Comparison of ENCODE assay signal across 4 worm cellular contexts in genomic region chrIV:8653592-8653991, ce11.
TF ChIP-seq lines count a peak whose summit lies in the region.

Gene C49C8.5, minus strand, starts transcription at chrIV:8653664.

TF ChIP-seq in whole organism, L1 larva, 84 proteins besides CTCF, POLR2A, EP300 and RAD21:
- TF ChIP-seq lin-35 (GFP tag; optimal IDR thresholded peaks at IDR 0.05; lab: Kevin White, UChicago) (no peak), swsn-7 (tag; optimal IDR thresholded peaks at IDR 0.05; lab: Kevin White, UChicago) (no peak), dpl-1 (GFP tag; optimal IDR thresholded peaks at IDR 0.05; lab: Kevin White, UChicago) (no peak), C04F5.9 (tag; optimal IDR thresholded peaks at IDR 0.05; lab: Kevin White, UChicago) (no peak), dsc-1 (tag; optimal IDR thresholded peaks at IDR 0.05; lab: Kevin White, UChicago) (no peak), elt-2 (tag; optimal IDR thresholded peaks at IDR 0.05; lab: Kevin White, UChicago) (peak; percentile 11)

TF ChIP-seq in whole organism, L2 larva, 48 proteins besides CTCF, POLR2A, EP300 and RAD21:
- TF ChIP-seq nhr-21 (tag; optimal IDR thresholded peaks at IDR 0.05; lab: Kevin White, UChicago) (no peak), fos-1 (tag; optimal IDR thresholded peaks at IDR 0.05; lab: Kevin White, UChicago) (peak; percentile 42)

TF ChIP-seq in whole organism, L3 larva, 47 proteins besides CTCF, POLR2A, EP300 and RAD21:
- TF ChIP-seq nhr-11 (tag; optimal IDR thresholded peaks at IDR 0.05; lab: Kevin White, UChicago) (no peak), jun-1 (tag; optimal IDR thresholded peaks at IDR 0.05; lab: Kevin White, UChicago) (no peak), elt-2 (tag; optimal IDR thresholded peaks at IDR 0.05; lab: Kevin White, UChicago) (peak; percentile 54), fos-1 (tag; optimal IDR thresholded peaks at IDR 0.05; lab: Kevin White, UChicago) (no peak), daf-12 (tag; optimal IDR thresholded peaks at IDR 0.05; lab: Kevin White, UChicago) (no peak), eor-1 (tag; optimal IDR thresholded peaks at IDR 0.05; lab: Kevin White, UChicago) (no peak), nhr-12 (tag; optimal IDR thresholded peaks at IDR 0.05; lab: Kevin White, UChicago) (no peak), fkh-2 (tag; optimal IDR thresholded peaks at IDR 0.05; lab: Kevin White, UChicago) (no peak), nhr-25 (tag; optimal IDR thresholded peaks at IDR 0.05; lab: Kevin White, UChicago) (no peak), ztf-11 (tag; optimal IDR thresholded peaks at IDR 0.05; lab: Kevin White, UChicago) (no peak), nhr-76 (tag; optimal IDR thresholded peaks at IDR 0.05; lab: Kevin White, UChicago) (no peak), ztf-4 (tag; optimal IDR thresholded peaks at IDR 0.05; lab: Kevin White, UChicago) (no peak), nhr-237 (tag; optimal IDR thresholded peaks at IDR 0.05; lab: Kevin White, UChicago) (no peak), pqm-1 (tag; optimal IDR thresholded peaks at IDR 0.05; lab: Kevin White, UChicago) (peak; percentile 20)
TF ChIP-seq in whole organism, L3 larva: peak in this region for 2.

TF ChIP-seq in whole organism, L4 larva, 104 proteins besides CTCF, POLR2A, EP300 and RAD21:
- no peak for TF ChIP-seq F44E2.7 (GFP tag; IDR thresholded peaks at IDR 0.05; lab: Robert Waterston, UW)
- peak; percentile 10 for TF ChIP-seq dve-1 (tag; optimal IDR thresholded peaks at IDR 0.05; lab: Kevin White, UChicago; ENCODE audit: insufficient read depth)
- TF ChIP-seq ztf-7 (tag; optimal IDR thresholded peaks at IDR 0.05; lab: Kevin White, UChicago) = no peak
- TF ChIP-seq zag-1 (tag; optimal IDR thresholded peaks at IDR 0.05; lab: Kevin White, UChicago) = no peak
- TF ChIP-seq R02D3.7 (tag; optimal IDR thresholded peaks at IDR 0.05; lab: Kevin White, UChicago) = no peak
- TF ChIP-seq dmd-9 (GFP tag; IDR thresholded peaks at IDR 0.05; lab: Robert Waterston, UW) = no peak
- TF ChIP-seq vab-7 (GFP tag; IDR thresholded peaks at IDR 0.05; lab: Robert Waterston, UW) = no peak
- TF ChIP-seq ceh-44 (GFP tag; IDR thresholded peaks at IDR 0.05; lab: Robert Waterston, UW) = no peak
- no peak for TF ChIP-seq mdl-1 (tag; optimal IDR thresholded peaks at IDR 0.05; lab: Kevin White, UChicago)
- peak; percentile 59 for TF ChIP-seq pqm-1 (tag; optimal IDR thresholded peaks at IDR 0.05; lab: Kevin White, UChicago)
- no peak for TF ChIP-seq daf-16 (GFP tag; optimal IDR thresholded peaks at IDR 0.05; lab: Kevin White, UChicago)
- peak; percentile 15 for TF ChIP-seq daf-16 (tag; optimal IDR thresholded peaks at IDR 0.05; lab: Kevin White, UChicago)
- TF ChIP-seq ceh-32 (tag; optimal IDR thresholded peaks at IDR 0.05; lab: Kevin White, UChicago; ENCODE audit: poor library complexity) = no peak
- peak; percentile 84 for TF ChIP-seq php-3 (GFP tag; IDR thresholded peaks at IDR 0.05; lab: Robert Waterston, UW)
TF ChIP-seq in whole organism, L4 larva: peak in this region for 4.

Comparison
In these comparisons a context has a peak if more than half of its experiments do, and no peak if none do; other contexts are left out.
1. Of the 29 proteins assayed by ChIP-seq in both whole organism, L4 larva and whole organism, L1 larva: peak only in whole organism, L4 larva: pqm-1; only in whole organism, L1 larva: none; in both: none; in neither: 28.